Fruit fly (Drosophila melanogaster) whole organism, adult: Measurements from ENCODE around the gene CrebB.

ENCODE experiments used
- CG11617 ChIP-seq: fragments of 200-800 bp; sonication (Bioruptor generic); optimal IDR thresholded peaks from 2 replicates; lab custom pipeline; 2017; ENCODE audit warnings: mild to moderate bottlenecking, missing biosample characterization, missing genetic modification reagents, missing genetic modification characterization
- CG12768 ChIP-seq: fragments of 200-800 bp; sonication (Bioruptor generic); optimal IDR thresholded peaks from 2 replicates; lab custom pipeline; 2017; ENCODE audit warnings: missing biosample characterization, missing genetic modification characterization, mild to moderate bottlenecking, moderate library complexity, missing genetic modification reagents
- Clk ChIP-seq: fragments of 200-800 bp; sonication (Bioruptor generic); optimal IDR thresholded peaks from 2 replicates; lab custom pipeline; 2017; ENCODE audit warnings: missing biosample characterization, missing genetic modification characterization
- Hr96 ChIP-seq: fragments of 200-800 bp; sonication (Bioruptor generic); optimal IDR thresholded peaks from 2 replicates; lab custom pipeline; 2016; ENCODE audit warnings: missing biosample characterization, missing genetic modification characterization
- Mnt ChIP-seq: fragments of 200-800 bp; sonication (Bioruptor generic); optimal IDR thresholded peaks from 2 replicates; lab custom pipeline; 2016; ENCODE audit warnings: missing biosample characterization, mild to moderate bottlenecking, missing genetic modification characterization
- cnc ChIP-seq, 2 experiments: fragments of >200 bp; optimal IDR thresholded peaks; 2 replicates each; lab custom pipeline; 2017
- tj ChIP-seq: fragments of 200-800 bp; sonication (Bioruptor generic); optimal IDR thresholded peaks from 3 replicates; lab custom pipeline; 2017; ENCODE audit warnings: missing biosample characterization, mild to moderate bottlenecking, missing genetic modification characterization, moderate library complexity

DNA sequence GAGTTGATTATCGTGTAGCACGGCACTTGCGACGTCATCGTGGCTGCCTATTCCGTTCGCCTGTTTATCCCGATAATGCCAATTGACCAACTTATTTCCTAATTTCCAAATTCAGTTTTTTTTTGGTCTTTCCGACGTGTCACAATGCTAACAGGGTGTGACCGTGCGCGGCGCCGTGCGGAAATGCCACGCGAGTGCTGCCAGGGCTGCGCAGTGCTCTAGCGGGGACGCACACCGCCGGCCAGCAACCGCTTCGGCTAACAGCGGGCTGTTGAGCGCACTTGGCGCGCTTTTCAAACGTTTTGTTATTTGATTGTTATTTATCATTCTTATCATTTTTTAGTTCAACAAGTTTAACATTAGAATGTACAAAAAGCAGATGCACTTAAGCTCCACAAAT lies 18.9 kb downstream of the CrebB start, which contains the start of gene betaCOP:
- TF ChIP-seq Hr96 (GFP tag; lab: Kevin White, UChicago) (no peak), CG11617 (no peak), Clk (GFP tag; lab: Kevin White, UChicago) (no peak), tj (GFP tag; lab: Kevin White, UChicago) (no peak), cnc (optimal IDR thresholded peaks at IDR 0.05; lab: Kevin White, UChicago) (no peak), Mnt (peak; percentile 28), CG12768 (GFP tag; lab: Kevin White, UChicago) (no peak)
